Worm (Caenorhabditis elegans): ENCODE measurements around the gene srz-97.

DNA sequence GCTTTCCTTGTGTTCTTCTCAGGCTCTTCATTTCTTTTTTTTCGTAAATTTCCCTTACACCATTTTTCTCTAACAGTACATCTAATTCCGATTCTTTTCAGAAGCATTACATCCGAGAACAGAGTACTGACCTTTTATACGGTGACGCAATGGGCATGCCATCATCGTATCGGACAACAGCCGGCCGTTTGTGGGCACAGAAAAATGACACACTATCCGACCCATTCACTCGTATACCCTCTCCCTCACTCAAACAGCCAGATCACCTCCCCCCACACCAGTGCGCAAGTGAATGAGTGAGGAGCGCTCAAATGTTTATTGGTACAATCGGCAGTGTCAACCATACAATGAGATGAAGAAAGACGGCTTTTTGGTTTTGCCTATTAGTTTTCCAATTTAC lies 33.1 kb upstream of the srz-97 start, which contains the start of gene R02D5.24:
- TF ChIP-seq ceh-82 (tag; optimal IDR thresholded peaks at IDR 0.05) (no peak), mdl-1 (tag; optimal IDR thresholded peaks at IDR 0.05) (no peak)
